Worm (Caenorhabditis elegans): ENCODE results near the gene K11D12.6.

K11D12.6 gene

DNA sequence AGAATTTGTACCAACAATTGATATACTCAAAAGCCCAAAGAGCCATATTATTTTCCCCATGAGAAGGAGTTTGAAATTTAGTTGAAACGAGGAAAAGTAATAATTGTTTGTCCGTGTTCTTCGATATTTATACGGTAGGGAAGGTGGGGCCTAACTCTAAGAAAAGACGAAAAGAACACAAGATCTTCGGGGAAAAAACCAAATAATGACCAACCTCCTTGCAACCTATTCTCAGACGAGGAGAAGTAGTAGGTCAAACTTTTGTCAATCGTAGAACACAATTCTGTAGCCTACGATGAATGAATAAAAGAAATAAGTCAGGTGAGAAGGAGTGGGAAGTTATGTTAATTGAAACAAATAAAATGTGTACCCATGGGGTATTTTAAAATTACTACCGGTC, 47.9 kb downstream of the K11D12.6 start, which contains the start of gene ncx-8:
Gene ncx-8 (minus strand): TSS at position 101 of the 400 bp plus-strand sequence.
- TF ChIP-seq xnd-1 (tag; optimal IDR thresholded peaks at IDR 0.05) (no peak), lsl-1 (GFP tag; optimal IDR thresholded peaks at IDR 0.05) (no peak), bed-1 (GFP tag; IDR thresholded peaks at IDR 0.05) (no peak), ztf-28 (GFP tag; IDR thresholded peaks at IDR 0.05) (no peak), egl-44 (GFP tag; IDR thresholded peaks at IDR 0.05) (no peak), nhr-80 (tag; optimal IDR thresholded peaks at IDR 0.05) (no peak), atf-7 (tag; optimal IDR thresholded peaks at IDR 0.05) (no peak), cebp-2 (GFP tag; IDR thresholded peaks at IDR 0.05) (no peak), B0019.2 (GFP tag; conservative IDR thresholded peaks at IDR 0.05) (no peak), hlh-12 (tag; optimal IDR thresholded peaks at IDR 0.05) (no peak), ceh-79 (tag; optimal IDR thresholded peaks at IDR 0.05) (no peak)
